Fruit fly (Drosophila melanogaster): ENCODE results near the gene CG42709.

The CG42709 gene

DNA sequence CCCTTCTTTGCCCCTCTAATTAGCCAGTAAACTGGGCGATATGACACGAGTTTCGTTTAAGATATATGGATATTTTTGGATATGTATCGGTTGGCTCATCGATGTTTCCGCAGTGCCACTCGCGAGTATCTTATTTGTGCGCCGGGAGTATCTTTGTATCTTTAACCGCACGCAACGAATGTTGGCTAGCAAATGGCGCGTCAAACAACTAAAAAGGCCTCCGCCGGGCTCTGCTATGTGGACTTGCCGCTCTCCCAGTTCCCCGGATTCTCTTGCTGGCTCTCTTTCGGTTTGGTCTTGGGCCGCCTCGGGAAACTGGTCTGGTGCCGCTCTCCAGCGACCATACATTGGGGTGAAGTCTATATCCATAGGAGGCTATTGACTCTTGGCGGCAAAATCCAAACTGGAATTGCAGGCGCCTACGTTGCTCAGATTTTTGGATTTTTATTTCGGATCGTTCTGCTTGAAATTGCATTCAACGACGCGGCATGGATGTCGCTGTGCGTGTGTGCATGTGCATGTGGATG is 42.4 kb downstream of the CG42709 start (continued):
- TF ChIP-seq CG9215 (GFP tag; IDR thresholded peaks at IDR 0.05): no peak
- TF ChIP-seq CG13296 (GFP tag; optimal IDR thresholded peaks at IDR 0.05): peak; percentile 35
- no peak for TF ChIP-seq Max (GFP tag; optimal IDR thresholded peaks at IDR 0.05)
- no peak for TF ChIP-seq hkb (optimal IDR thresholded peaks at IDR 0.05)
- TF ChIP-seq hkb (GFP tag; IDR thresholded peaks at IDR 0.05): peak; percentile 24; the same call in 1 of the 2 replicates
- no peak for TF ChIP-seq pho (GFP tag; optimal IDR thresholded peaks at IDR 0.05)
- TF ChIP-seq CG1529 (GFP tag; optimal IDR thresholded peaks at IDR 0.05): no peak
- TF ChIP-seq NC2β (GFP tag; optimal IDR thresholded peaks at IDR 0.05): no peak
- TF ChIP-seq CG11723 (GFP tag; optimal IDR thresholded peaks at IDR 0.05): no peak
- TF ChIP-seq CG34422 (GFP tag; IDR thresholded peaks at IDR 0.05): peak; percentile 10; the same call in 1 of the 3 replicates
- TF ChIP-seq wor (GFP tag; IDR thresholded peaks at IDR 0.05): no peak
- no peak for TF ChIP-seq CG33213 (GFP tag; optimal IDR thresholded peaks at IDR 0.05)
- no peak for TF ChIP-seq wdn (GFP tag; IDR thresholded peaks at IDR 0.05)
- TF ChIP-seq HmgD (GFP tag; optimal IDR thresholded peaks at IDR 0.05): no peak
- no peak for TF ChIP-seq CG8924 (tag; optimal IDR thresholded peaks at IDR 0.05)
- no peak for TF ChIP-seq CG14710 (tag; optimal IDR thresholded peaks at IDR 0.05)
- TF ChIP-seq sisA (GFP tag; IDR thresholded peaks at IDR 0.05): no peak
- no peak for TF ChIP-seq br (optimal IDR thresholded peaks at IDR 0.05)
- TF ChIP-seq CG31365 (tag; optimal IDR thresholded peaks at IDR 0.05): no peak
- no peak for TF ChIP-seq gsb-n (tag; optimal IDR thresholded peaks at IDR 0.05)
- TF ChIP-seq stc (GFP tag; IDR thresholded peaks at IDR 0.05): no peak
- TF ChIP-seq CG15514 (GFP tag; optimal IDR thresholded peaks at IDR 0.05): no peak
- no peak for TF ChIP-seq Hey (tag; optimal IDR thresholded peaks at IDR 0.05)
- peak; percentile 28 for TF ChIP-seq CG1233 (GFP tag; optimal IDR thresholded peaks at IDR 0.05)
- peak; percentile 35 for TF ChIP-seq CG12071 (GFP tag; optimal IDR thresholded peaks at IDR 0.05)
- TF ChIP-seq HLHmδ (GFP tag; optimal IDR thresholded peaks at IDR 0.05): no peak
- no peak for TF ChIP-seq psq (GFP tag; optimal IDR thresholded peaks at IDR 0.05)
- TF ChIP-seq lov (optimal IDR thresholded peaks at IDR 0.05): no peak
- no peak for TF ChIP-seq lov (GFP tag; IDR thresholded peaks at IDR 0.05)
- TF ChIP-seq zf30C (GFP tag; optimal IDR thresholded peaks at IDR 0.05): no peak
- TF ChIP-seq toy (GFP tag; IDR thresholded peaks at IDR 0.05): no peak
- peak; percentile 12 for TF ChIP-seq sug (tag; optimal IDR thresholded peaks at IDR 0.05)
- no peak for TF ChIP-seq ham (GFP tag; IDR thresholded peaks at IDR 0.05)
- no peak for TF ChIP-seq btn (GFP tag; optimal IDR thresholded peaks at IDR 0.05)
- 0 out of 2 replicates have a peak, but pooled peaks have one; percentile 33 for TF ChIP-seq CG13287 (GFP tag; IDR thresholded peaks at IDR 0.05; ENCODE audit: partially characterized antibody)
- no peak for TF ChIP-seq fd102C (GFP tag; optimal IDR thresholded peaks at IDR 0.05)
- no peak for TF ChIP-seq grn (GFP tag; optimal IDR thresholded peaks at IDR 0.05)
- TF ChIP-seq HmgZ (tag; optimal IDR thresholded peaks at IDR 0.05): no peak
- no peak for TF ChIP-seq tup (GFP tag; optimal IDR thresholded peaks at IDR 0.05)
- TF ChIP-seq CG3281 (GFP tag; optimal IDR thresholded peaks at IDR 0.05): no peak
- TF ChIP-seq Sry-δ (GFP tag; optimal IDR thresholded peaks at IDR 0.05): no peak
- TF ChIP-seq CG18476 (GFP tag; optimal IDR thresholded peaks at IDR 0.05): no peak
- TF ChIP-seq CG5245 (GFP tag; optimal IDR thresholded peaks at IDR 0.05): no peak
- peak; percentile 7 for TF ChIP-seq CG12299 (tag; optimal IDR thresholded peaks at IDR 0.05)
- TF ChIP-seq NfI (GFP tag; optimal IDR thresholded peaks at IDR 0.05): no peak
- TF ChIP-seq h (optimal IDR thresholded peaks at IDR 0.05): no peak
- no peak for TF ChIP-seq tio (GFP tag; optimal IDR thresholded peaks at IDR 0.05)
- no peak for TF ChIP-seq Meics (GFP tag; optimal IDR thresholded peaks at IDR 0.05)
- TF ChIP-seq CG34376 (GFP tag; optimal IDR thresholded peaks at IDR 0.05): peak; percentile 41
- TF ChIP-seq CG11085 (GFP tag; IDR thresholded peaks at IDR 0.05): no peak
- TF ChIP-seq ap (GFP tag; IDR thresholded peaks at IDR 0.05): no peak
- no peak for TF ChIP-seq CG12236 (GFP tag; optimal IDR thresholded peaks at IDR 0.05)
- no peak for TF ChIP-seq ac (GFP tag; optimal IDR thresholded peaks at IDR 0.05)
